Fruit fly (Drosophila melanogaster) whole organism, pupa: ENCODE results near the gene hkb.

Source experiments
- CG10348 ChIP-seq: fragments of 200-800 bp; sonication (Bioruptor generic); IDR thresholded peaks from 2 replicates; pipeline ENCODE4 v1.3.6; 2022; ENCODE audit warnings: missing biosample characterization, missing genetic modification characterization
- CG12605 ChIP-seq: fragments of 200-800 bp; sonication (Bioruptor generic); IDR thresholded peaks from 2 replicates; pipeline ENCODE4 v1.3.6; 2022; ENCODE audit warnings: missing biosample characterization, missing genetic modification characterization
- CG14655 ChIP-seq: fragments of 200-800 bp; sonication (Bioruptor generic); optimal IDR thresholded peaks from 3 replicates; lab custom pipeline; 2017; ENCODE audit warnings: mild to moderate bottlenecking, missing biosample characterization, missing genetic modification reagents, missing genetic modification characterization
- CG15710 ChIP-seq: fragments of 200-800 bp; sonication (Bioruptor generic); optimal IDR thresholded peaks from 2 replicates; lab custom pipeline; 2018; ENCODE audit warnings: missing biosample characterization, mild to moderate bottlenecking, missing genetic modification characterization, moderate library complexity
- CG17806 ChIP-seq: fragments of 200-800 bp; sonication (Bioruptor generic); optimal IDR thresholded peaks from 2 replicates; lab custom pipeline; 2018; ENCODE audit warnings: missing biosample characterization, mild to moderate bottlenecking, missing genetic modification characterization, moderate library complexity
- CG34367 ChIP-seq: fragments of 200-800 bp; sonication (Bioruptor generic); optimal IDR thresholded peaks from 2 replicates; lab custom pipeline; 2018; ENCODE audit warnings: missing biosample characterization, mild to moderate bottlenecking, missing genetic modification characterization
- CG8159 ChIP-seq: fragments of 200-800 bp; sonication (Bioruptor generic); optimal IDR thresholded peaks from 3 replicates; lab custom pipeline; 2018; ENCODE audit warnings: missing biosample characterization, mild to moderate bottlenecking, missing genetic modification characterization, moderate library complexity
- CG8301 ChIP-seq: fragments of 200-800 bp; sonication (Bioruptor generic); optimal IDR thresholded peaks from 2 replicates; lab custom pipeline; 2018; ENCODE audit warnings: missing biosample characterization, mild to moderate bottlenecking, missing genetic modification characterization
- CG9948 ChIP-seq: fragments of 200-800 bp; sonication (Bioruptor generic); optimal IDR thresholded peaks from 2 replicates; lab custom pipeline; 2018; ENCODE audit warnings: missing biosample characterization, mild to moderate bottlenecking, missing genetic modification characterization, moderate library complexity
- EcR ChIP-seq: fragments of 200-800 bp; sonication (Bioruptor generic); optimal IDR thresholded peaks from 3 replicates; lab custom pipeline; 2019; ENCODE audit warnings: missing biosample characterization, missing genetic modification characterization, mild to moderate bottlenecking, moderate library complexity, missing genetic modification reagents
- Ets98B ChIP-seq: fragments of 200-800 bp; sonication (Bioruptor generic); IDR thresholded peaks from 2 replicates; pipeline ENCODE4 v1.3.6; 2022; ENCODE audit warnings: missing biosample characterization, missing genetic modification characterization
- Pif1A ChIP-seq: fragments of 200-800 bp; sonication (Bioruptor generic); optimal IDR thresholded peaks from 3 replicates; lab custom pipeline; 2016; ENCODE audit warnings: missing biosample characterization, missing genetic modification characterization
- Pif1B ChIP-seq: fragments of 200-800 bp; sonication (Bioruptor generic); optimal IDR thresholded peaks from 3 replicates; lab custom pipeline; 2016; ENCODE audit warnings: missing biosample characterization, missing genetic modification characterization
- rn ChIP-seq: fragments of 200-800 bp; sonication (Bioruptor generic); IDR thresholded peaks from 2 replicates; pipeline ENCODE4 v1.3.6; 2022; ENCODE audit warnings: missing biosample characterization, missing genetic modification characterization

DNA sequence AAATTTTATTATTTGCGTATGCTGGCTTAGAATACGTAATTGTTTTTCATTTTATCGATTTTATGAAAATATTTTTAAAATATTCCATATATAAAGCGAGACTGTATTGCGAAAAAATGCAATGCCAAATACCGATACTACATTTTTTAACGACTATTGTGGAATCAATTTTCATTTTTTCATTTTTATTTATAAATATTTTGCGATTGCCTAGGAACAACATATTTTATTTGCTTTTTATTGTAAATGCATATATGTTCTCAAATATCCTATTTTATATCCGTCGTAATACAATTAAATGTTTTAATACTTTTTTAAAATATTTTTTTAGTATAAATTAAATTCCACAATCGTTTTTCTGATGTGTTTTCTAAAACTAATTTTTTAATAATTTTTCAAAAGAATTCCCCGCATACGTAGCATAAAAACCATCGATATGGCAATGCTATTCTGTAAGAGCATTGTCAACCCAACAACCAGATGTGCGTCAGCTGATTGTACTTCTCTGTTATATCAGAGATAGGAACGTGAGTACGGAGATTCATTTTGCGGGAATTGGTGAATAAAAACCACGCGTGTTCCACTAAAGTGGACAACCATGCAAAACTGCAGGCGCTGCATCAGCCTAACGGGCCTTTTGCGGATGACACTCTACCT, 35.3 kb downstream of the hkb start, which contains the start of gene Suv3:
- TF ChIP-seq CG8301 (no peak), Pif1A (GFP tag; lab: Kevin White, UChicago) (no peak), CG15710 (tag; lab: Kevin White, UChicago) (peak; percentile 41), CG34367 (tag; lab: Kevin White, UChicago) (no peak), Ets98B (no peak), EcR (no peak), CG8159 (tag; lab: Kevin White, UChicago) (peak; percentile 49), CG17806 (tag; lab: Kevin White, UChicago) (peak; percentile 19), CG14655 (no peak), rn (GFP tag; lab: Robert Waterston, UW) (no peak), CG9948 (tag; lab: Kevin White, UChicago) (peak; percentile 46), Pif1B (GFP tag; lab: Kevin White, UChicago) (no peak), CG12605 (0 out of 2 replicates have a peak, but pooled peaks have one; percentile 20), CG10348 (GFP tag; lab: Robert Waterston, UW) (no peak)
